Worm (Caenorhabditis elegans) whole organism, L4/young adult: ENCODE results near the gene F08D12.3.

ENCODE experiments used
- W03F9.2 ChIP-seq: fragments of 150-350 bp; optimal IDR thresholded peaks from 2 replicates; lab custom pipeline; 2014; ENCODE audit warnings: missing biosample characterization, missing genetic modification characterization
- him-1 ChIP-seq: sonication (generic microtip); optimal IDR thresholded peaks from 2 replicates; lab custom pipeline; 2016; ENCODE audit warnings: missing genotype, missing genetic modification reagents, missing genetic modification characterization, missing compliant biosample characterization

DNA sequence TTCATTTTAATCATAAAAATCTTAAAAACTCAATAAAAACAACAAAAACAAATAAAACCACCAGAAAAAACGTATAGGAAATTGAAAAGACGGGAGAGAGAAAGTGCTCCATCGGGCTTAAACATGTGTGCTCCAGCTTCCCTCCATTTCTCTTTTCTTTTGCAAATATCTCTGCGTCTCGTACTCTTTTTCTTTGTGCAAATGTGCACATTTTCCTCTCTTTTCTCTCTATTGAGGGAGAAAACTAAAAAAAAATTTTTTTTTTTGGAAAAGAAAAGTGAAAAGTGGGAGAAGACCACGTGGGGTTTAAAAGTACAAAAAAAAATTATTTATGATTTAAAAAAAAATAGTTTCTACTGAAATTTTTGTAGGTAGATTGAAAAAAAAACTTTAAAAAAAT is 24.9 kb downstream of the F08D12.3 start:
- TF ChIP-seq him-1, result no peak
- TF ChIP-seq W03F9.2 (tag; lab: Kevin White, UChicago), result no peak
